Fruit fly (Drosophila melanogaster): Measurements from ENCODE around the gene CG31809.

Gene CG31809

DNA sequence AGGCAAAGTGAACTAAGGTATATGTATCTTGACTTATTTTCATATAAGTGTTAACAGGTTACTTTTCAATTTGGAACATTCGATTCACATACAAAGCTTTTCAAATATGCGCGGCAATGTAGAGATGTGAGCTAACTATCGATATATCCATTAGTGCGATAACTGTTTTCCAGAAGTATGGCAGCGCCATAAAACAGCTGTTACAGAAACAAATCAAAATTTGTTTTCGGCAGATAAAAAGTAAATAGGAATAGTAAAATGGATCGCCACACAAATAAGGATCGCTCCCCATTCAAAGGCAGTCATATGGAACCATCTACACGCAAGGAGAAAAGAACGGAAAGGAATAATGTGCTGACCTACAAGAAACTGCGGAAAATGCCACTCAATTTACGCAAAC lies 20.8 kb upstream of the CG31809 start, which contains the start of the genes CG32832, CG31743 and CG34313:
CG32832 (minus strand) TSS at position 3 of the 400 bp plus-strand sequence.
CG31743 (plus strand) TSS at position 230 of the 400 bp plus-strand sequence.
CG34313 (plus strand) TSS at position 230 of the 400 bp plus-strand sequence.
- no peak for TF ChIP-seq CG10348 (GFP tag; IDR thresholded peaks at IDR 0.05)
- TF ChIP-seq CG8159 (tag; optimal IDR thresholded peaks at IDR 0.05) = no peak
- no peak for TF ChIP-seq CG12605 (GFP tag; IDR thresholded peaks at IDR 0.05)
- no peak for TF ChIP-seq CG34367 (tag; optimal IDR thresholded peaks at IDR 0.05)
- no peak for TF ChIP-seq CG14655 (GFP tag; optimal IDR thresholded peaks at IDR 0.05)

DNA sequence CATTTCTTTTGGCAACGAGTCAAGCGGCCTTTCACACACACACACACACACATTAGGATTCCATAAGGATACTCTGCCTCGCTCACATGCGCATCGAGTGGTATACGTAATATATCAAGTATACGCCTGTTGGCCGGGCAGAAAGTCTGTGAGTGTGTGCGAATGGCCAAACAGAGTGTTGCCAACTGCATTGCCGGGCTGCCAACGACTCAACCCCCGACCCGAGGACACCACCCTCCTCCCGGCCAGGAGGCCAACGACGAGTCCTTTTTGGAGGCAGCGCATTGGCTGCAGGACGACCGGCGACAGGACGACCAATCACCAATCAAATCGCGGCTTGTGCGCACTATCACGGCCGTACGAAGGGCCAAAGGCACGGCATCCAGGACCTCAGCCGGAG lies 19.2 kb upstream of the CG31809 start:
- TF ChIP-seq fd96Ca (GFP tag; IDR thresholded peaks at IDR 0.05) (no peak), CG10348 (GFP tag; IDR thresholded peaks at IDR 0.05) (no peak), EcR (GFP tag; optimal IDR thresholded peaks at IDR 0.05) (no peak), Ets98B (GFP tag; IDR thresholded peaks at IDR 0.05) (no peak), Snoo (tag; optimal IDR thresholded peaks at IDR 0.05) (no peak), D1 (tag; optimal IDR thresholded peaks at IDR 0.05) (no peak), CG32121 (GFP tag; IDR thresholded peaks at IDR 0.05) (no peak)

DNA sequence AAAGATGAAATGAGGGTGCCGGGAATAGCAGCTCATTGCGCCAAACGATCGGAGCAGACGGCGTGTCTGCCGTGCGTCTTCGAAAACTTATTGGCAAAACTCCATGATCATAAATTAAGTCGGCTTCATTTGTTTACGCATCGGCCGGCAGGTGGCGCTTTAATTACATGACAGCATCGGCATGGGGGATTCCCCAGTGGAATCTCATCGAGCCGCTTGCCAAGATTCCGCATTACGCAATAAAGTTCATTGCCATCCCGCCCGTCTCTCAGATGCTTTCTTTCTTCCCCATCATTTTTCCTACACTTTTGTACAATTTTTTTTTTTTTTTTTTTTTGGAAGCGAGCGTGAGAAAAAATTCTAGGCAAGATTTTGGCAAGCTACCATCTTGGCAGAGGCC lies 18.0 kb upstream of the CG31809 start:
- TF ChIP-seq CG15710 (tag; optimal IDR thresholded peaks at IDR 0.05) = no peak
- TF ChIP-seq CG32121 (GFP tag; IDR thresholded peaks at IDR 0.05) = peak; percentile 51; the same call in 1 of the 2 replicates
- TF ChIP-seq gl (tag; optimal IDR thresholded peaks at IDR 0.05) = no peak
- TF ChIP-seq CG34367 (tag; optimal IDR thresholded peaks at IDR 0.05) = no peak
- TF ChIP-seq CG14655 (GFP tag; optimal IDR thresholded peaks at IDR 0.05) = no peak
- TF ChIP-seq CG8159 (tag; optimal IDR thresholded peaks at IDR 0.05) = no peak
- no peak for TF ChIP-seq CG17806 (tag; optimal IDR thresholded peaks at IDR 0.05)

DNA sequence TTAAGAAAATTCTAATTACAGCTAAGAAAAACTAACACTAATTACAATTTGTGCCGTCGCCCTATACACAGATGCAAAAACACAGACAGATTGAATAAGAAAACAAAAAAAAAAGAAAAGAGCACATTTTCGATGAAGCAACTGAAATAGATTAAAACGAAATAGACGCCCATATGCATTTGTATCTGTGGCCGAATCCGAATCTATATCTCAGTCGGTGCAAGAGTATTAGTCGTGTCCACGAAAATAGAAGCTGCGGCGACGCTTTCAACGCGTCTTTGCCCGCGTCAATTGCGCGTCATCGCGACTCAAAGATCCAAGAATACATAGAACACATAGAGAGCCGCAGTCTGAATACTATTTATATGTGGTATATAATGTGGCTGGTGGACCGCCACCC lies 16.4 kb upstream of the CG31809 start:
- TF ChIP-seq CG8159 (tag; optimal IDR thresholded peaks at IDR 0.05) (no peak), Pif1A (GFP tag; optimal IDR thresholded peaks at IDR 0.05) (no peak), CG8301 (tag; optimal IDR thresholded peaks at IDR 0.05) (peak; percentile 8), D1 (tag; optimal IDR thresholded peaks at IDR 0.05) (no peak), CG34367 (tag; optimal IDR thresholded peaks at IDR 0.05) (no peak), CG32121 (GFP tag; IDR thresholded peaks at IDR 0.05) (peak; percentile 39; the same call in 1 of the 2 replicates), fd96Ca (GFP tag; IDR thresholded peaks at IDR 0.05) (no peak), CG12605 (GFP tag; IDR thresholded peaks at IDR 0.05) (no peak; the same call in 1 of the 2 replicates), CG10348 (GFP tag; IDR thresholded peaks at IDR 0.05) (no peak), CG4496 (GFP tag; IDR thresholded peaks at IDR 0.05) (0 out of 3 replicates have a peak, but pooled peaks have one; percentile 52), gl (tag; optimal IDR thresholded peaks at IDR 0.05) (no peak), Snoo (tag; optimal IDR thresholded peaks at IDR 0.05) (no peak), CG14655 (GFP tag; optimal IDR thresholded peaks at IDR 0.05) (peak; percentile 44), Pif1B (GFP tag; optimal IDR thresholded peaks at IDR 0.05) (no peak), EcR (GFP tag; optimal IDR thresholded peaks at IDR 0.05) (no peak), rn (GFP tag; IDR thresholded peaks at IDR 0.05) (no peak), Ets98B (GFP tag; IDR thresholded peaks at IDR 0.05) (peak; percentile 24; the same call in 1 of the 2 replicates), CG15710 (tag; optimal IDR thresholded peaks at IDR 0.05) (no peak), CG17806 (tag; optimal IDR thresholded peaks at IDR 0.05) (no peak), CG13204 (GFP tag; optimal IDR thresholded peaks at IDR 0.05) (no peak), CG9948 (tag; optimal IDR thresholded peaks at IDR 0.05) (no peak)

DNA sequence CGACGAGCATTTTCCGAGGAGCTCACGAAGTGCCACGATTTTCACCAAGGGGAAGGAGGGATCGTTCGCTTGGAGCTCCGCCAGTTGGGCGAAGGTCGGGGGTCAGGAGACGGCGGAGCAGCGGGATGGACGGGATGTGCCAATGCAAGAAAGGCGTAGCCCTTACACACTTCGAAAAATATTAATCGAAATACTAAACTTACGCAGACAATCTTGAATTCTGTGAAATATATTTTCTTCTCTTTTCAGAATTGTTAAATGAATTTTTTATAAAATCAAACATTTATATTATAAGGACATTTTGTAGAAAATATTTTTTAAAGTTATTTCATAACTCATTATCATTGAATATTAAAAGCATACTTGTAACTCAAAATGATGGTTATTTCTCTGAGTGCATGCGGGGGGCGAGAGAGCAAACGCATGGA lies 10.4 kb upstream of the CG31809 start:
- TF ChIP-seq fd96Ca (GFP tag; IDR thresholded peaks at IDR 0.05) (no peak), CG8159 (tag; optimal IDR thresholded peaks at IDR 0.05) (no peak), CG15710 (tag; optimal IDR thresholded peaks at IDR 0.05) (no peak), CG14655 (GFP tag; optimal IDR thresholded peaks at IDR 0.05) (peak; percentile 68), Snoo (tag; optimal IDR thresholded peaks at IDR 0.05) (no peak), CG10348 (GFP tag; IDR thresholded peaks at IDR 0.05) (0 out of 2 replicates have a peak, but pooled peaks have one; percentile 13), CG13204 (GFP tag; optimal IDR thresholded peaks at IDR 0.05) (no peak), Pif1B (GFP tag; optimal IDR thresholded peaks at IDR 0.05) (no peak), CG32121 (GFP tag; IDR thresholded peaks at IDR 0.05) (0 out of 2 replicates have a peak, but pooled peaks have one; percentile 39), CG34367 (tag; optimal IDR thresholded peaks at IDR 0.05) (no peak), gl (tag; optimal IDR thresholded peaks at IDR 0.05) (no peak), D1 (tag; optimal IDR thresholded peaks at IDR 0.05) (no peak), Pif1A (GFP tag; optimal IDR thresholded peaks at IDR 0.05) (peak; percentile 14), CG8301 (tag; optimal IDR thresholded peaks at IDR 0.05) (peak; percentile 46), CG12605 (GFP tag; IDR thresholded peaks at IDR 0.05) (no peak)

DNA sequence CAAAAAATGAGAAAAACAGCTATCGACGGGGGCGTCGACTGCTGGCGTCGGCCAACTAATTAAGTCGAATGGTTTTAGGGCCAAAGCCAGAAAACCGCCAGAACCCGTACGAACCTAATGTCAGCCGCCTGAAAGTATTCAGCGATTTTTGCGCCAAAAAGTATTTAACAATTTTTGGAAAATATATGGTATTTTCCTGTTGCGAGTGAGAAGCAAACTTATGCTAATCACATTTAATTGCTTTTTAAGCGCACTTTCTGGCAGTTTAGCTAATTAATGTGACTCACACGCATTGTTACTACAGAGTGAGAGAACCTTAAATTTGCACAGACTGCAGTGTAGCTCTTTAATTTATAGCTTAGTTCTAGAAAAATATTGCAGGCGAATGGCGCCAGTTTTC lies 4.0 kb upstream of the CG31809 start:
- TF ChIP-seq fd96Ca (GFP tag; IDR thresholded peaks at IDR 0.05) (no peak), CG8301 (tag; optimal IDR thresholded peaks at IDR 0.05) (no peak), CG4496 (GFP tag; IDR thresholded peaks at IDR 0.05) (no peak), gl (tag; optimal IDR thresholded peaks at IDR 0.05) (no peak), CG10348 (GFP tag; IDR thresholded peaks at IDR 0.05) (no peak), CG13204 (GFP tag; optimal IDR thresholded peaks at IDR 0.05) (no peak), CG15710 (tag; optimal IDR thresholded peaks at IDR 0.05) (no peak), Snoo (tag; optimal IDR thresholded peaks at IDR 0.05) (no peak), CG8159 (tag; optimal IDR thresholded peaks at IDR 0.05) (no peak), Pif1A (GFP tag; optimal IDR thresholded peaks at IDR 0.05) (no peak), D1 (tag; optimal IDR thresholded peaks at IDR 0.05) (no peak), CG14655 (GFP tag; optimal IDR thresholded peaks at IDR 0.05) (no peak), CG32121 (GFP tag; IDR thresholded peaks at IDR 0.05) (no peak), Ets98B (GFP tag; IDR thresholded peaks at IDR 0.05) (no peak)
